Worm (Caenorhabditis elegans) whole organism, L2 larva: ENCODE data around the gene aco-2.
A peak's percentile ranks its signal among the peaks of the same experiment; 100 is the strongest.

Experiments
- alr-1 ChIP-seq: fragments of 150-350 bp; optimal IDR thresholded peaks from 2 replicates; lab custom pipeline; 2014; ENCODE audit warnings: missing biosample characterization, missing genetic modification characterization
- lin-13 ChIP-seq: fragments of 150-350 bp; optimal IDR thresholded peaks from 2 replicates; lab custom pipeline; 2014; ENCODE audit warnings: missing biosample characterization, missing genetic modification reagents, missing genetic modification characterization
- lsy-2 ChIP-seq, 2 experiments: fragments of 150-350 bp in 1 of 2; sonication (generic microtip) in 1 of 2; optimal IDR thresholded peaks; 2 replicates each; lab custom pipeline; 2014 to 2017; ENCODE audit warnings: missing biosample characterization in 2 of 2, missing genetic modification characterization in 2 of 2

- no peak for TF ChIP-seq alr-1 (tag; lab: Kevin White, UChicago)
- TF ChIP-seq lsy-2 (tag; optimal IDR thresholded peaks at IDR 0.05; lab: Kevin White, UChicago): peak in 1 of 2 experiments; percentile 64
- peak; percentile 33 for TF ChIP-seq lin-13 (GFP tag; lab: Kevin White, UChicago)
Measured at ce11 chrIII:7978723-7979122, 5.2 kb downstream of the aco-2 start.
